Worm (Caenorhabditis elegans) whole organism, L4 larva: ENCODE results near the gene F13E9.15.
A peak's percentile ranks its signal among the peaks of the same experiment; 100 is the strongest.

Experiments used
- F26F4.8 ChIP-seq: fragments of 200-800 bp; sonication (Bioruptor generic); conservative IDR thresholded peaks from 2 replicates; pipeline ENCODE4 v1.3.6; 2022; ENCODE audit warnings: missing genetic modification characterization, missing compliant biosample characterization
- F49E8.2 ChIP-seq: sonication (generic microtip); optimal IDR thresholded peaks from 2 replicates; lab custom pipeline; 2016; ENCODE audit warnings: missing compliant biosample characterization, mild to moderate bottlenecking, missing genetic modification characterization, borderline replicate concordance
- T20F7.1 ChIP-seq: fragments of 200-800 bp; sonication (Bioruptor generic); optimal IDR thresholded peaks from 2 replicates; lab custom pipeline; 2018; ENCODE audit warnings: mild to moderate bottlenecking, missing genetic modification characterization, missing compliant biosample characterization
- Y75B8A.6 ChIP-seq: fragments of 200-800 bp; sonication (Bioruptor generic); IDR thresholded peaks from 2 replicates; pipeline ENCODE4 v1.3.6; 2022; ENCODE audit warnings: missing genetic modification reagents, missing genetic modification characterization, missing compliant biosample characterization
- aha-1 ChIP-seq: fragments of 150-350 bp; peaks from one replicate; lab custom pipeline; 2014; ENCODE audit warnings: missing biosample characterization, missing genetic modification characterization
- ama-1 ChIP-seq: fragments of 150-350 bp; optimal IDR thresholded peaks from 2 replicates; lab custom pipeline; 2014; ENCODE audit warnings: inconsistent platforms, mixed read lengths
- ceh-20 ChIP-seq: fragments of 200-800 bp; sonication (Bioruptor generic); IDR thresholded peaks from 2 replicates; pipeline ENCODE4 v1.3.6; 2022; ENCODE audit warnings: missing genetic modification reagents, missing genetic modification characterization, missing compliant biosample characterization
- ceh-28 ChIP-seq: fragments of 150-350 bp; optimal IDR thresholded peaks from 2 replicates; lab custom pipeline; 2014; ENCODE audit warnings: missing biosample characterization, missing genetic modification reagents, missing genetic modification characterization
- cey-2 ChIP-seq: sonication (generic microtip); optimal IDR thresholded peaks from 3 replicates; lab custom pipeline; 2017; ENCODE audit warnings: missing genetic modification characterization, mild to moderate bottlenecking, missing compliant biosample characterization, antibody characterized with exemption, borderline replicate concordance; ENCODE audit not compliant: insufficient read depth
- daf-16 ChIP-seq, 3 experiments: sonication (generic microtip); optimal IDR thresholded peaks; 2 replicates each; lab custom pipeline; 2016 to 2017; ENCODE audit warnings: missing genetic modification characterization in 3 of 3, missing genetic modification reagents in 3 of 3, mild to moderate bottlenecking in 2 of 3, missing compliant biosample characterization in 2 of 3, missing biosample characterization in 1 of 3, moderate library complexity in 1 of 3
- daf-19 ChIP-seq: fragments of 200-800 bp; sonication (Bioruptor generic); conservative IDR thresholded peaks from 2 replicates; pipeline ENCODE4 v1.3.6; 2022; ENCODE audit warnings: missing genetic modification characterization, missing compliant biosample characterization
- dmd-6 ChIP-seq: fragments of 200-800 bp; sonication (Bioruptor generic); IDR thresholded peaks from 2 replicates; pipeline ENCODE4 v1.3.6; 2022; ENCODE audit warnings: missing genetic modification reagents, missing genetic modification characterization, missing compliant biosample characterization
- dmd-8 ChIP-seq: fragments of 200-800 bp; sonication (Bioruptor generic); IDR thresholded peaks from 2 replicates; pipeline ENCODE4 v1.3.6; 2022; ENCODE audit warnings: missing genetic modification characterization, missing compliant biosample characterization
- dpl-1 ChIP-seq: fragments of 150-350 bp; optimal IDR thresholded peaks from 2 replicates; lab custom pipeline; 2014; ENCODE audit warnings: missing biosample characterization, missing genetic modification reagents, missing genetic modification characterization
- dve-1 ChIP-seq: sonication (generic microtip); optimal IDR thresholded peaks from 2 replicates; lab custom pipeline; 2017; ENCODE audit warnings: antibody characterized with exemption, mild to moderate bottlenecking, missing genetic modification characterization, missing compliant biosample characterization; ENCODE audit not compliant: insufficient read depth
- fkh-10 ChIP-seq: fragments of 150-350 bp; optimal IDR thresholded peaks from 2 replicates; lab custom pipeline; 2014; ENCODE audit warnings: missing biosample characterization, missing genetic modification reagents, missing genetic modification characterization
- hlh-11 ChIP-seq: fragments of 200-800 bp; sonication (Bioruptor generic); optimal IDR thresholded peaks from 2 replicates; lab custom pipeline; 2018; ENCODE audit warnings: mild to moderate bottlenecking, missing genetic modification characterization, missing compliant biosample characterization
- hlh-30 ChIP-seq: sonication (generic microtip); optimal IDR thresholded peaks from 2 replicates; lab custom pipeline; 2017; ENCODE audit warnings: antibody characterized with exemption, mild to moderate bottlenecking, missing genetic modification characterization, missing compliant biosample characterization; ENCODE audit not compliant: insufficient read depth
- hmg-1.1 ChIP-seq: fragments of 200-800 bp; sonication (Bioruptor generic); IDR thresholded peaks from 2 replicates; pipeline ENCODE4 v1.3.6; 2022; ENCODE audit warnings: missing genetic modification reagents, missing genetic modification characterization, missing compliant biosample characterization
- lim-7 ChIP-seq: fragments of 200-800 bp; sonication (Bioruptor generic); IDR thresholded peaks from 2 replicates; pipeline ENCODE4 v1.3.6; 2022; ENCODE audit warnings: missing genetic modification characterization, missing compliant biosample characterization
- lin-13 ChIP-seq: fragments of 150-350 bp; optimal IDR thresholded peaks from 2 replicates; lab custom pipeline; 2014; ENCODE audit warnings: missing biosample characterization, missing genetic modification reagents, missing genetic modification characterization
- lin-38 ChIP-seq: fragments of 200-800 bp; sonication (Bioruptor generic); IDR thresholded peaks from 2 replicates; pipeline ENCODE4 v1.3.6; 2022; ENCODE audit warnings: missing genetic modification reagents, missing genetic modification characterization, missing compliant biosample characterization
- lir-3 ChIP-seq: sonication (generic microtip); optimal IDR thresholded peaks from 2 replicates; lab custom pipeline; 2016; ENCODE audit warnings: mild to moderate bottlenecking, missing genetic modification characterization, missing compliant biosample characterization
- lsy-2 ChIP-seq, 2 experiments: fragments of 150-350 bp in 1 of 2; sonication (generic microtip) in 1 of 2; optimal IDR thresholded peaks; 2 replicates each; lab custom pipeline; 2014 to 2017; ENCODE audit warnings: missing biosample characterization in 2 of 2, missing genetic modification characterization in 2 of 2
- madf-9 ChIP-seq: fragments of 200-800 bp; sonication (Bioruptor generic); conservative IDR thresholded peaks from 2 replicates; pipeline ENCODE4 v1.3.6; 2022; ENCODE audit warnings: missing genetic modification reagents, missing genetic modification characterization, missing compliant biosample characterization
- mdl-1 ChIP-seq, 2 experiments: fragments of 150-350 bp in 1 of 2; sonication (generic microtip) in 1 of 2; optimal IDR thresholded peaks; 2 replicates each; lab custom pipeline; 2014 to 2017; ENCODE audit warnings: missing biosample characterization in 2 of 2, missing genetic modification characterization in 2 of 2
- mep-1 ChIP-seq: fragments of 150-350 bp; sonication (generic microtip); optimal IDR thresholded peaks from 3 replicates; lab custom pipeline; 2014; ENCODE audit warnings: missing biosample characterization, missing genetic modification characterization
- mes-2 ChIP-seq: sonication (generic microtip); optimal IDR thresholded peaks from 2 replicates; lab custom pipeline; 2016; ENCODE audit warnings: missing genotype, mild to moderate bottlenecking, missing genetic modification characterization, missing compliant biosample characterization; ENCODE audit not compliant: poor library complexity, severe bottlenecking
- mxl-2 ChIP-seq: fragments of 200-800 bp; sonication (Bioruptor generic); conservative IDR thresholded peaks from 2 replicates; pipeline ENCODE4 v1.3.6; 2022; ENCODE audit warnings: missing genetic modification reagents, missing genetic modification characterization, missing compliant biosample characterization
- mxl-3 ChIP-seq: fragments of 200-800 bp; sonication (Bioruptor generic); optimal IDR thresholded peaks from 2 replicates; lab custom pipeline; 2018; ENCODE audit warnings: mild to moderate bottlenecking, missing genetic modification characterization, missing compliant biosample characterization
- nhr-10 ChIP-seq: fragments of 150-350 bp; optimal IDR thresholded peaks from 2 replicates; lab custom pipeline; 2014; ENCODE audit warnings: missing biosample characterization, missing genetic modification characterization
- nhr-111 ChIP-seq: fragments of 200-800 bp; sonication (Bioruptor generic); optimal IDR thresholded peaks from 2 replicates; lab custom pipeline; 2018; ENCODE audit warnings: mild to moderate bottlenecking, missing genetic modification characterization, missing compliant biosample characterization
- nhr-25 ChIP-seq: sonication (generic microtip); optimal IDR thresholded peaks from 2 replicates; lab custom pipeline; 2017; ENCODE audit warnings: missing genetic modification characterization, mild to moderate bottlenecking, missing compliant biosample characterization, antibody characterized with exemption, moderate library complexity, borderline replicate concordance; ENCODE audit not compliant: insufficient read depth
- nhr-28 ChIP-seq: fragments of 150-350 bp; optimal IDR thresholded peaks from 2 replicates; lab custom pipeline; 2014; ENCODE audit warnings: missing biosample characterization, missing genetic modification characterization
- nhr-76 ChIP-seq: fragments of 150-350 bp; optimal IDR thresholded peaks from 2 replicates; lab custom pipeline; 2014; ENCODE audit warnings: missing biosample characterization, missing genetic modification characterization
- nhr-77 ChIP-seq: fragments of 150-350 bp; optimal IDR thresholded peaks from 2 replicates; lab custom pipeline; 2014; ENCODE audit warnings: missing biosample characterization, missing genetic modification characterization
- sdz-12 ChIP-seq: fragments of 200-800 bp; sonication (Bioruptor generic); optimal IDR thresholded peaks from 2 replicates; lab custom pipeline; 2018; ENCODE audit warnings: mild to moderate bottlenecking, missing genetic modification characterization, missing compliant biosample characterization
- snpc-1.2 ChIP-seq: fragments of 200-800 bp; sonication (Bioruptor generic); IDR thresholded peaks from 2 replicates; pipeline ENCODE4 v1.3.6; 2022; ENCODE audit warnings: missing genetic modification reagents, missing genetic modification characterization, missing compliant biosample characterization
- unc-39 ChIP-seq: sonication (generic microtip); optimal IDR thresholded peaks from 2 replicates; lab custom pipeline; 2017; ENCODE audit warnings: missing biosample characterization, missing genetic modification characterization
- unc-62 ChIP-seq, 3 experiments: fragments of 150-350 bp in 1 of 3; sonication (generic microtip); optimal IDR thresholded peaks in 2 of 3; peaks in 1 of 3; 1 replicate in 1 of 3; 2 replicates in 2 of 3; lab custom pipeline; 2014 to 2017; ENCODE audit warnings: missing biosample characterization in 3 of 3, missing genetic modification characterization in 3 of 3, missing genetic modification reagents in 3 of 3, missing genotype in 1 of 3
- vab-7 ChIP-seq: fragments of 200-800 bp; sonication (Bioruptor generic); IDR thresholded peaks from 2 replicates; pipeline ENCODE4 v1.3.6; 2022; ENCODE audit warnings: missing genetic modification reagents, missing genetic modification characterization, missing compliant biosample characterization
- zip-2 ChIP-seq: fragments of 150-350 bp; optimal IDR thresholded peaks from 2 replicates; lab custom pipeline; 2014; ENCODE audit warnings: missing biosample characterization, missing genetic modification characterization

F13E9.15 gene

ce11 chrIV:10851833-10852232 is 37.8 kb downstream of the F13E9.15 start, which contains the start of gene T11G6.4:
Gene T11G6.4, minus strand, starts transcription at chrIV:10851933.
- TF ChIP-seq vab-7 (no peak), aha-1 (peak; percentile 70)

ce11 chrIV:10851136-10851535 is 38.5 kb downstream of the F13E9.15 start:
- no peak for TF ChIP-seq zip-2 (tag; lab: Kevin White, UChicago)
- TF ChIP-seq F49E8.2 (tag; lab: Kevin White, UChicago), result no peak
- TF ChIP-seq daf-19 (GFP tag; lab: Robert Waterston, UW), result no peak
- TF ChIP-seq nhr-111 (GFP tag; lab: Kevin White, UChicago), result no peak
- peak in 1 of 2 experiments; percentile 50 for TF ChIP-seq unc-62 (GFP tag; optimal IDR thresholded peaks at IDR 0.05 in 1 of 2; lab: Kevin White, UChicago)
- no peak for TF ChIP-seq unc-62 (tag; optimal IDR thresholded peaks at IDR 0.05; lab: Kevin White, UChicago)

- TF ChIP-seq nhr-76 (tag; lab: Kevin White, UChicago), result no peak
- no peak for TF ChIP-seq madf-9 (GFP tag; lab: Robert Waterston, UW)
- TF ChIP-seq daf-16 (GFP tag; optimal IDR thresholded peaks at IDR 0.05; lab: Kevin White, UChicago), result no peak
- TF ChIP-seq daf-16 (tag; optimal IDR thresholded peaks at IDR 0.05; lab: Kevin White, UChicago), result peak; percentile 7
- TF ChIP-seq lin-38 (GFP tag; lab: Robert Waterston, UW), result peak; percentile 25; the same call in 1 of the 2 replicates
- TF ChIP-seq nhr-25 (tag; lab: Kevin White, UChicago), result no peak
- TF ChIP-seq dmd-8, result no peak
- peak; percentile 26 for TF ChIP-seq dve-1 (tag; lab: Kevin White, UChicago)
- TF ChIP-seq mdl-1 (tag; optimal IDR thresholded peaks at IDR 0.05; lab: Kevin White, UChicago), result peak; percentile 24 to 35
- peak; percentile 36 for TF ChIP-seq dpl-1
- TF ChIP-seq mxl-2 (GFP tag; lab: Robert Waterston, UW), result no peak
- TF ChIP-seq dmd-6 (GFP tag; lab: Robert Waterston, UW), result peak; percentile 25; the same call in 1 of the 2 replicates
- TF ChIP-seq hlh-11 (tag; lab: Kevin White, UChicago), result peak; percentile 14
- TF ChIP-seq mxl-3 (GFP tag; lab: Kevin White, UChicago), result peak; percentile 60
- TF ChIP-seq ama-1, result peak; percentile 12
- peak in 1 of 2 experiments; percentile 95 for TF ChIP-seq lsy-2 (tag; optimal IDR thresholded peaks at IDR 0.05; lab: Kevin White, UChicago)
- no peak for TF ChIP-seq cey-2 (tag; lab: Kevin White, UChicago)
- TF ChIP-seq nhr-28 (tag; lab: Kevin White, UChicago), result no peak
- TF ChIP-seq nhr-77 (tag; lab: Kevin White, UChicago), result no peak
- peak; percentile 89 for TF ChIP-seq hlh-30 (tag; lab: Kevin White, UChicago)
- TF ChIP-seq mep-1 (tag; lab: Kevin White, UChicago), result peak; percentile 35
- no peak for TF ChIP-seq fkh-10 (GFP tag; lab: Kevin White, UChicago)
- peak; percentile 49 for TF ChIP-seq hmg-1.1 (GFP tag; lab: Robert Waterston, UW)
- TF ChIP-seq lin-13 (GFP tag; lab: Kevin White, UChicago), result peak; percentile 4
- peak; percentile 58 for TF ChIP-seq mes-2 (tag; lab: Kevin White, UChicago)
- TF ChIP-seq ceh-28 (tag; lab: Kevin White, UChicago), result no peak
- TF ChIP-seq aha-1, result peak; percentile 89
These were observed 46.8 kb downstream of the F13E9.15 start, which contains the start of gene T11G6.5 for ce11 chrIV:10842705-10843364. Gene T11G6.5, minus strand, starts transcription at chrIV:10842755.

ce11 chrIV:10842232-10842631 is 47.4 kb downstream of the F13E9.15 start:
- no peak for TF ChIP-seq sdz-12 (GFP tag; lab: Kevin White, UChicago)
- no peak for TF ChIP-seq T20F7.1 (GFP tag; lab: Kevin White, UChicago)
- TF ChIP-seq mdl-1 (tag; optimal IDR thresholded peaks at IDR 0.05; lab: Kevin White, UChicago), result no peak
- 0 out of 2 replicates have a peak, but pooled peaks have one; percentile 42 for TF ChIP-seq lim-7 (GFP tag; lab: Robert Waterston, UW)
- TF ChIP-seq hlh-30 (tag; lab: Kevin White, UChicago), result no peak
- 0 out of 2 replicates have a peak, but pooled peaks have one; percentile 26 for TF ChIP-seq Y75B8A.6 (GFP tag; lab: Robert Waterston, UW)
- TF ChIP-seq nhr-10, result no peak
- no peak for TF ChIP-seq mxl-3 (GFP tag; lab: Kevin White, UChicago)
- TF ChIP-seq snpc-1.2 (GFP tag; lab: Robert Waterston, UW), result 0 out of 2 replicates have a peak, but pooled peaks have one; percentile 38
- no peak for TF ChIP-seq lir-3
- TF ChIP-seq daf-19 (GFP tag; lab: Robert Waterston, UW), result no peak
- no peak for TF ChIP-seq lin-13 (GFP tag; lab: Kevin White, UChicago)
- no peak for TF ChIP-seq ceh-20
- no peak for TF ChIP-seq F26F4.8
- TF ChIP-seq unc-39 (tag; lab: Kevin White, UChicago), result no peak
- TF ChIP-seq madf-9 (GFP tag; lab: Robert Waterston, UW), result no peak
